Worm (Caenorhabditis elegans) whole organism, early embryonic: ENCODE data around the gene dct-17.

Experiments
- B0310.2 ChIP-seq: sonication (generic microtip); optimal IDR thresholded peaks from 2 replicates; lab custom pipeline; 2016; ENCODE audit warnings: mild to moderate bottlenecking, missing genetic modification characterization, missing compliant biosample characterization
- F13C5.2 ChIP-seq: sonication (generic microtip); optimal IDR thresholded peaks from 2 replicates; lab custom pipeline; 2017; ENCODE audit warnings: mild to moderate bottlenecking, missing genetic modification characterization, inconsistent platforms, missing compliant biosample characterization
- aly-1 ChIP-seq: sonication (generic microtip); optimal IDR thresholded peaks from 2 replicates; lab custom pipeline; 2016; ENCODE audit warnings: missing genetic modification characterization, missing compliant biosample characterization
- ama-1 ChIP-seq: fragments of 150-350 bp; optimal IDR thresholded peaks from 2 replicates; lab custom pipeline; 2014
- ceh-13 ChIP-seq: fragments of 200-800 bp; sonication (Bioruptor generic); optimal IDR thresholded peaks from 2 replicates; lab custom pipeline; 2018; ENCODE audit warnings: mild to moderate bottlenecking, missing genetic modification characterization, missing compliant biosample characterization
- ceh-36 ChIP-seq: sonication (generic microtip); optimal IDR thresholded peaks from 2 replicates; lab custom pipeline; 2016; ENCODE audit warnings: missing genetic modification characterization, inconsistent platforms, missing compliant biosample characterization
- ets-7 ChIP-seq: sonication (generic microtip); optimal IDR thresholded peaks from 2 replicates; lab custom pipeline; 2016; ENCODE audit warnings: missing genotype, missing genetic modification characterization, missing compliant biosample characterization
- flt-1 ChIP-seq: fragments of 200-800 bp; sonication (Bioruptor generic); IDR thresholded peaks from 2 replicates; pipeline ENCODE4 v1.3.6; 2022; ENCODE audit warnings: missing genetic modification characterization, missing compliant biosample characterization
- hmbx-1 ChIP-seq: sonication (generic microtip); optimal IDR thresholded peaks from 2 replicates; lab custom pipeline; 2016; ENCODE audit warnings: mild to moderate bottlenecking, missing genetic modification characterization, missing compliant biosample characterization
- hmg-4 ChIP-seq: fragments of 200-800 bp; sonication (Bioruptor generic); optimal IDR thresholded peaks from 2 replicates; lab custom pipeline; 2018; ENCODE audit warnings: mild to moderate bottlenecking, missing genetic modification characterization, missing compliant biosample characterization
- hnd-1 ChIP-seq: sonication (generic microtip); optimal IDR thresholded peaks from 2 replicates; lab custom pipeline; 2016; ENCODE audit warnings: missing genetic modification characterization, missing compliant biosample characterization
- pes-1 ChIP-seq: fragments of 200-800 bp; sonication (Bioruptor generic); IDR thresholded peaks from 2 replicates; pipeline ENCODE4 v1.3.6; 2022; ENCODE audit warnings: missing genetic modification reagents, missing genetic modification characterization, missing compliant biosample characterization
- scrt-1 ChIP-seq: fragments of 200-800 bp; sonication (Bioruptor generic); IDR thresholded peaks from 2 replicates; pipeline ENCODE4 v1.3.6; 2022; ENCODE audit warnings: missing genetic modification characterization, missing compliant biosample characterization
- sea-1 ChIP-seq: fragments of 200-800 bp; sonication (Bioruptor generic); conservative IDR thresholded peaks from 2 replicates; pipeline ENCODE4 v1.3.6; 2022; ENCODE audit warnings: missing genetic modification characterization, missing compliant biosample characterization
- tbx-11 ChIP-seq: fragments of 200-800 bp; sonication (Bioruptor generic); IDR thresholded peaks from 2 replicates; pipeline ENCODE4 v1.3.6; 2022; ENCODE audit warnings: missing genetic modification characterization, missing compliant biosample characterization
- tbx-37 ChIP-seq: fragments of 200-800 bp; sonication (Bioruptor generic); conservative IDR thresholded peaks from 2 replicates; pipeline ENCODE4 v1.3.6; 2022; ENCODE audit warnings: missing genetic modification reagents, missing genetic modification characterization, missing compliant biosample characterization
- tra-4 ChIP-seq: sonication (generic microtip); optimal IDR thresholded peaks from 2 replicates; lab custom pipeline; 2017; ENCODE audit warnings: missing genetic modification characterization, missing compliant biosample characterization

dct-17 gene

DNA sequence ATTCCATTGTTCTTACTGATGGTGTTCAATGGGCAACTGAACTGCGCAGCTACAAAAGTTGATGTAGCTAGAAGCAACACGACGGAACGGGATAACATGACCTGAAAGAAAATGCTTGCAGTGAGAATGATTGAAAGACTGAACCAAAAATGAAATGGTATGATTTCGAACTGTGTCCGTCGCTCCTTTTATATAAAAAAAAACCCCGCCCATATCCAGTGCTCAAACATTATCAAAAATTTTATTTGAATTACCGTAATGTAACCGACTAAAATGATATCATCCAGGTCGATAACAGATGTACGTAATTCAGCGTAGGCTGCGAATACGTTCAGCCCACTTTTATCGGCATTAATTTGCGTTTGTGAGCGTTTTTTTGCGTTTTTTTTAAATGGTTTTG is 7.8 kb upstream of the dct-17 start, which contains the start of gene irg-5:
irg-5 (minus strand) TSS at position 101 of the 400 bp plus-strand sequence.
- TF ChIP-seq hmbx-1 (tag; lab: Kevin White, UChicago) (no peak), aly-1 (tag; lab: Kevin White, UChicago) (no peak), scrt-1 (no peak), ama-1 (lab: Kevin White, UChicago) (no peak)

DNA sequence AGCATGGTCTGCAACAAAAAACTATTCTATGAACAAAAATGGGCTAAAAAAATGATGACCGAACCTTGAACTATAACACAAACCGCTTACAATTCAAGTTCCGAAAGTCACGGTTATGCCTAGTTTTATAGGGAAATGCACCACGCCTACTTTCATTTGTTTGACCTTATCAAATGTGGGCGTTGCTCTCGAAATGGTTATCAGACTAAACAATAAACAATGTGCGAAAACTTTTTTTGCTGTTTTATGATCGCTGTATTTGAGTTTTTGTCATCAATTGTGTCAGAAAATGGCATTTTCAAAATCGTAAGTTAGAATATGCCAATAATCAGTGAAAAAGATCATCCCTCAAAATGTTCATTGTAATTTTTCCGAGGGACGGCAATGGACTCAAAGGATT is 5.6 kb upstream of the dct-17 start, which contains the start of gene F35E12.6:
F35E12.6 (minus strand) TSS at position 101 of the 400 bp plus-strand sequence.
- TF ChIP-seq ceh-13 (GFP tag; lab: Kevin White, UChicago) (no peak), flt-1 (no peak), scrt-1 (no peak), hmg-4 (GFP tag; lab: Kevin White, UChicago) (no peak), pes-1 (GFP tag; lab: Robert Waterston, UW) (no peak), ceh-36 (tag; lab: Kevin White, UChicago) (no peak), sea-1 (no peak), hnd-1 (tag; lab: Kevin White, UChicago) (no peak), aly-1 (tag; lab: Kevin White, UChicago) (no peak)

DNA sequence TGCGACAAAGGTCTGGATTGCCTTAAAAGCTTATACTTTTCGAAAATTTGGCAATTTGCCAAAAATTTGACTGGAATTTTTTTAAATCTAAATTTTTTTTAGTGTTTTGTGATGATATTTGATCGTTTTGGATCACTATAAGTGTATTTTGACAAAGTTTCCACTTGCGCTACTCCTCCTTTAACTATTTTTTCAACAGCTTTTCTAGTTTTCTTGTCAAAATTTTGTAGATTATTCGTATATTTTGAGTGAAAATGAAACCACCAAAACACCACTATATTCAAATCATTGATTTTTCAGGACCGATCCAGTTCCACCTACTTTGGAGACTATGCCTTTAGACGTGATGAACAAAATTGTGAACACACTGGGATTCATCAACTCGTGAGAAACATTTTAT is 5.0 kb downstream of the dct-17 start, which contains the start of gene fbxa-181:
fbxa-181 (plus strand) TSS at position 301 of the 400 bp plus-strand sequence.
- no peak for TF ChIP-seq aly-1 (tag; lab: Kevin White, UChicago)
- no peak for TF ChIP-seq B0310.2
- TF ChIP-seq tra-4 (tag; lab: Kevin White, UChicago): no peak
- TF ChIP-seq scrt-1: no peak
- no peak for TF ChIP-seq tbx-37 (GFP tag; lab: Robert Waterston, UW)
- TF ChIP-seq pes-1 (GFP tag; lab: Robert Waterston, UW): no peak
- no peak for TF ChIP-seq hmbx-1 (tag; lab: Kevin White, UChicago)
- TF ChIP-seq tbx-11 (GFP tag; lab: Robert Waterston, UW): no peak
- TF ChIP-seq flt-1: no peak
- TF ChIP-seq F13C5.2: no peak
- no peak for TF ChIP-seq hmg-4 (GFP tag; lab: Kevin White, UChicago)
- no peak for TF ChIP-seq ceh-13 (GFP tag; lab: Kevin White, UChicago)
- TF ChIP-seq hnd-1 (tag; lab: Kevin White, UChicago): no peak
- no peak for TF ChIP-seq sea-1
- no peak for TF ChIP-seq ets-7 (tag; lab: Kevin White, UChicago)
- no peak for TF ChIP-seq ama-1 (lab: Kevin White, UChicago)

DNA sequence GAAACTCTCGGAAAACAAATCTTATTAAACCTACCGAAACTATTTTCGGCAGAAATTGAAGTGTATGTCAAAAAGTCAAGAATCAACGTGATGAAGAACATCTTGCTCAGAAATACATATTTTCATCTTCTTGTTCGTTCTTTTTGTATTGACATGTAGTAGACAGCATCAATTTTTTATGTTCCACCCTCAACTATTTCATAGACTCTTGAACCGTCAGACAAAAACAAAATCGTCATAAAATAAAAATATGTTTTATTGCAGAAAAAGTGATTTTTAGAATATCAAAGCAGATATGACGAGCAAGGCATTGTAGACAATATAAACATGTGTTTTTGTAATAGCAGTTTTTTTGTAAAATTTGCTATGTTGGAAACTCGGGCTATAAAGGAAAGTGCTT is 5.8 kb downstream of the dct-17 start, which contains the start of gene F35E12.2:
F35E12.2 (minus strand) TSS at position 101 of the 400 bp plus-strand sequence.
- no peak for TF ChIP-seq scrt-1
- no peak for TF ChIP-seq hnd-1 (tag; lab: Kevin White, UChicago)
- TF ChIP-seq F13C5.2: no peak
- no peak for TF ChIP-seq tbx-37 (GFP tag; lab: Robert Waterston, UW)
- TF ChIP-seq hmbx-1 (tag; lab: Kevin White, UChicago): no peak
- no peak for TF ChIP-seq sea-1
- TF ChIP-seq B0310.2: no peak
- no peak for TF ChIP-seq pes-1 (GFP tag; lab: Robert Waterston, UW)
- TF ChIP-seq tra-4 (tag; lab: Kevin White, UChicago): no peak
- no peak for TF ChIP-seq tbx-11 (GFP tag; lab: Robert Waterston, UW)
- no peak for TF ChIP-seq aly-1 (tag; lab: Kevin White, UChicago)
- TF ChIP-seq ama-1 (lab: Kevin White, UChicago): no peak
- no peak for TF ChIP-seq ets-7 (tag; lab: Kevin White, UChicago)
- no peak for TF ChIP-seq ceh-36 (tag; lab: Kevin White, UChicago)
- TF ChIP-seq hmg-4 (GFP tag; lab: Kevin White, UChicago): no peak
- TF ChIP-seq ceh-13 (GFP tag; lab: Kevin White, UChicago): no peak
- TF ChIP-seq flt-1: no peak

DNA sequence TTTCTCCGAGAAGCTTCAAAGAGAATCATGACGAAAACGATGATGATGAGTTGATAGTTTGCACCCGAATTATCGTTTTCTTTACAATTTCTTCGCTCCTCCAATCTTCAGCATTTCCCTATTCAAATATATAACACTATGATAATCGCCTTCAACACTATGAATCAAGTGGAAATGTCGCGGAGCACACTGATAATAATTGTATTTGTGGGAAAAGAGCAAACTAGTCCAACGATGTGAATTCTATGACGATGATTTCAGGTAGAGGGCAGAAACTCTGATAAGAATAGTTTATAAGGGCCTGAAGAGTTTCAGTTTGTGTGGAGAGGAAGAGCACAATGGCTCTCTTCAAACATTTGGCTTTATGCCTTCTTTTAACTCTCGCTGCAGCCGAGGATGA is 14.1 kb downstream of the dct-17 start, which contains the start of gene T01D3.6:
T01D3.6 (plus strand) TSS at position 294 of the 400 bp plus-strand sequence.
- TF ChIP-seq hnd-1 (tag; lab: Kevin White, UChicago) (no peak), F13C5.2 (no peak), pes-1 (GFP tag; lab: Robert Waterston, UW) (no peak), ceh-13 (GFP tag; lab: Kevin White, UChicago) (no peak), aly-1 (tag; lab: Kevin White, UChicago) (no peak), tbx-37 (GFP tag; lab: Robert Waterston, UW) (no peak), scrt-1 (no peak), hmg-4 (GFP tag; lab: Kevin White, UChicago) (no peak), tra-4 (tag; lab: Kevin White, UChicago) (no peak), ceh-36 (tag; lab: Kevin White, UChicago) (no peak), B0310.2 (no peak), flt-1 (no peak), ama-1 (lab: Kevin White, UChicago) (no peak), sea-1 (no peak), tbx-11 (GFP tag; lab: Robert Waterston, UW) (no peak), ets-7 (tag; lab: Kevin White, UChicago) (no peak)

DNA sequence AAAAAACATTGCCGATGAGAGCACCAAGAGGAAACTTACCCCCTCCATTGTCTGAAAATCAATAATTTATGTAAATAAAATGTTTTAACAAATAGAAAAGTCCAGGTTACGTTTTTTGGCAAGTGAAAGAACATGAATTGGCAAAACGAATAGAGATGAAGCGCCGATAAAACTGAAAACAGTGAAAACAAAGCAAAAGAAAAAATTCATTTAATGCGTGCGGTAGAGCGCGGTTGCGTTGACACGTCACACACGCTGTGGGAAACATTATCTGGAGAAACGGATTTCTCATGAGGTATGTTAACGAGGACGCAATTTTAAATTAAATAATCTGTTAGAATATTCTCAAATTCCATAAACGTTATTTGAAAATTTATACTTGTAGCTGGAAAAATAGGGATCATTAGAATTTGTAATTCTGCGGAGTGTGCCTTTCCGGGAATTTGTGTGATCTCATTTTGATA is 15.3 kb downstream of the dct-17 start, which contains the start of gene zipt-9:
zipt-9 (minus strand) TSS at position 51 of the 464 bp plus-strand sequence.
- peak; percentile 72 for TF ChIP-seq F13C5.2
- TF ChIP-seq sea-1: no peak
- peak; percentile 28 for TF ChIP-seq tra-4 (tag; lab: Kevin White, UChicago)
- TF ChIP-seq tbx-37 (GFP tag; lab: Robert Waterston, UW): peak; percentile 70
- TF ChIP-seq ets-7 (tag; lab: Kevin White, UChicago): peak; percentile 57
- TF ChIP-seq B0310.2: peak; percentile 34
- 0 out of 2 replicates have a peak, but pooled peaks have one; percentile 45 for TF ChIP-seq tbx-11 (GFP tag; lab: Robert Waterston, UW)
- TF ChIP-seq hnd-1 (tag; lab: Kevin White, UChicago): no peak
- peak; percentile 11 for TF ChIP-seq hmg-4 (GFP tag; lab: Kevin White, UChicago)
- TF ChIP-seq ama-1 (lab: Kevin White, UChicago): no peak
- TF ChIP-seq flt-1: no peak

DNA sequence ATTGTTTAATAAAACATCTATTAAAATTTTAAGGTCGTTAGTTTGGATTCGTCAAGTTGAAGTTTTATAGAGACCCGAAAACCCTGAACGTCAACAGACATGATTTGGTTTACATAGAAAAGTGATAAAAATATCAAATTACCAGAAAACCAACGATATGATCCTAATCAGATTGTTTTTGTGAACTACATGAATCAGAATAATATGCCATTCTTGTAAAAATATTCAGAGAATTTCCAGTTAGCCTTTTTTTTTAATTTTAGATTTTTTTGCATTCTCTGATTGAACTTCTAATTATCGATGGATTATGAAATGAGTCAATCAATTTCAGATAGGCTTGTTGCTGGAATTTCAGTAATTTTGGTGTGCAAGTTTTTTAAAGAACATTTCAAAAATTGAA is 19.5 kb downstream of the dct-17 start, which contains the start of gene srx-96:
srx-96 (plus strand) TSS at position 301 of the 400 bp plus-strand sequence.
- TF ChIP-seq B0310.2: no peak
- TF ChIP-seq aly-1 (tag; lab: Kevin White, UChicago): no peak
- TF ChIP-seq F13C5.2: no peak
- no peak for TF ChIP-seq scrt-1
- no peak for TF ChIP-seq ceh-13 (GFP tag; lab: Kevin White, UChicago)
- TF ChIP-seq ets-7 (tag; lab: Kevin White, UChicago): no peak
- no peak for TF ChIP-seq tbx-11 (GFP tag; lab: Robert Waterston, UW)
- no peak for TF ChIP-seq tbx-37 (GFP tag; lab: Robert Waterston, UW)
